Fruit fly (Drosophila melanogaster) whole organism, adult: ENCODE measurements around the gene bun.

Experiments used
- CG11617 ChIP-seq: fragments of 200-800 bp; sonication (Bioruptor generic); optimal IDR thresholded peaks from 2 replicates; lab custom pipeline; 2017; ENCODE audit warnings: mild to moderate bottlenecking, missing biosample characterization, missing genetic modification reagents, missing genetic modification characterization
- CG12768 ChIP-seq: fragments of 200-800 bp; sonication (Bioruptor generic); optimal IDR thresholded peaks from 2 replicates; lab custom pipeline; 2017; ENCODE audit warnings: missing biosample characterization, missing genetic modification characterization, mild to moderate bottlenecking, moderate library complexity, missing genetic modification reagents
- CG14711 ChIP-seq: fragments of 200-800 bp; sonication (Bioruptor generic); optimal IDR thresholded peaks from 2 replicates; lab custom pipeline; 2018; ENCODE audit warnings: missing biosample characterization, mild to moderate bottlenecking, missing genetic modification characterization, moderate library complexity
- CG1620 ChIP-seq: fragments of 200-800 bp; sonication (Bioruptor generic); optimal IDR thresholded peaks from 2 replicates; lab custom pipeline; 2016; ENCODE audit warnings: missing biosample characterization, missing genetic modification characterization
- CG33017 ChIP-seq: fragments of 200-800 bp; sonication (Bioruptor generic); optimal IDR thresholded peaks from 2 replicates; lab custom pipeline; 2018; ENCODE audit warnings: missing biosample characterization, mild to moderate bottlenecking, missing genetic modification characterization, moderate library complexity
- CG5204 ChIP-seq: fragments of 200-800 bp; sonication (Bioruptor generic); optimal IDR thresholded peaks from 2 replicates; lab custom pipeline; 2016; ENCODE audit warnings: missing biosample characterization, missing genetic modification characterization
- CG7045 ChIP-seq: fragments of 200-800 bp; sonication (Bioruptor generic); optimal IDR thresholded peaks from 2 replicates; lab custom pipeline; 2017; ENCODE audit warnings: missing biosample characterization, mild to moderate bottlenecking, missing genetic modification characterization
- CG7101 ChIP-seq: fragments of 200-800 bp; sonication (Bioruptor generic); optimal IDR thresholded peaks from 2 replicates; lab custom pipeline; 2018; ENCODE audit warnings: missing biosample characterization, mild to moderate bottlenecking, missing genetic modification characterization, moderate library complexity
- Clk ChIP-seq: fragments of 200-800 bp; sonication (Bioruptor generic); optimal IDR thresholded peaks from 2 replicates; lab custom pipeline; 2017; ENCODE audit warnings: missing biosample characterization, missing genetic modification characterization
- Crg-1 ChIP-seq: fragments of 200-800 bp; sonication (Bioruptor generic); optimal IDR thresholded peaks from 2 replicates; lab custom pipeline; 2016; ENCODE audit warnings: missing biosample characterization, missing genetic modification characterization
- Hr96 ChIP-seq: fragments of 200-800 bp; sonication (Bioruptor generic); optimal IDR thresholded peaks from 2 replicates; lab custom pipeline; 2016; ENCODE audit warnings: missing biosample characterization, missing genetic modification characterization
- Mnt ChIP-seq: fragments of 200-800 bp; sonication (Bioruptor generic); optimal IDR thresholded peaks from 2 replicates; lab custom pipeline; 2016; ENCODE audit warnings: missing biosample characterization, mild to moderate bottlenecking, missing genetic modification characterization
- bab1 ChIP-seq: fragments of 200-800 bp; sonication (Bioruptor generic); optimal IDR thresholded peaks from 3 replicates; lab custom pipeline; 2019; ENCODE audit warnings: missing biosample characterization, mild to moderate bottlenecking, missing genetic modification characterization, moderate library complexity
- cic ChIP-seq: fragments of 200-800 bp; sonication (Bioruptor generic); optimal IDR thresholded peaks from 2 replicates; lab custom pipeline; 2017; ENCODE audit warnings: missing biosample characterization, mild to moderate bottlenecking, missing genetic modification characterization, moderate library complexity
- cnc ChIP-seq, 2 experiments: fragments of >200 bp; optimal IDR thresholded peaks; 2 replicates each; lab custom pipeline; 2017
- kay ChIP-seq: fragments of 200-800 bp; sonication (Bioruptor generic); peaks from one replicate; lab custom pipeline; 2016; ENCODE audit warnings: missing biosample characterization, missing genetic modification characterization, borderline replicate concordance
- ovo ChIP-seq: fragments of 200-800 bp; sonication (Bioruptor generic); optimal IDR thresholded peaks from 2 replicates; lab custom pipeline; 2016; ENCODE audit warnings: missing biosample characterization, missing genetic modification characterization
- pad ChIP-seq: fragments of 200-800 bp; sonication (Bioruptor generic); optimal IDR thresholded peaks from 3 replicates; lab custom pipeline; 2017; ENCODE audit warnings: missing biosample characterization, missing genetic modification characterization, mild to moderate bottlenecking, moderate library complexity, missing genetic modification reagents
- tj ChIP-seq: fragments of 200-800 bp; sonication (Bioruptor generic); optimal IDR thresholded peaks from 3 replicates; lab custom pipeline; 2017; ENCODE audit warnings: missing biosample characterization, mild to moderate bottlenecking, missing genetic modification characterization, moderate library complexity
- toe ChIP-seq: fragments of 200-800 bp; sonication (Bioruptor generic); optimal IDR thresholded peaks from 2 replicates; lab custom pipeline; 2016; ENCODE audit warnings: missing biosample characterization, missing genetic modification characterization

Gene bun

DNA sequence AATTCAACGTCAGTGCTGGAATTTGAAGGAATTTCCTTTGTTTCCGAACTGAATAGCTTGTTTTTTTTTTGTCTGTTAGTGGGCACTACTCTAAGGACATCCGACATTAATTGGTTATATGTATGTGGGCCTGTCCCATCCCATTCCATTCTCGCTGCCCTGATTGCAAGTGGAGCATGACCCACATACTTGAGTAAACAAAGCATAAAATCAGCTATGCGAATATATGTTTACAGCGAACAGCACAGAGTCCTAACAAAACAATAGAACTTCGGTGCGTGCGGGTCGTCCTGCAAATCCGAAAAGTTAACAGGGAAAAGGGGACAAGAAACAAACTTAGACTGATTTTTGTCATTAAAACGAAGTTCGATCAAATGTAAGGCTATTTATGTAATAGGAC is 40.7 kb downstream of the bun start:
- no peak for TF ChIP-seq CG5204 (GFP tag; lab: Kevin White, UChicago)
- TF ChIP-seq bab1 (GFP tag; lab: Kevin White, UChicago): no peak
- TF ChIP-seq Hr96 (GFP tag; lab: Kevin White, UChicago): no peak
- TF ChIP-seq cnc (optimal IDR thresholded peaks at IDR 0.05; lab: Kevin White, UChicago): no peak
- TF ChIP-seq kay: no peak
- TF ChIP-seq CG11617: no peak
- TF ChIP-seq CG14711 (tag; lab: Kevin White, UChicago): no peak
- TF ChIP-seq CG12768: no peak
- TF ChIP-seq CG7045 (GFP tag; lab: Kevin White, UChicago): no peak
- no peak for TF ChIP-seq ovo (GFP tag; lab: Kevin White, UChicago)

- TF ChIP-seq toe (GFP tag; lab: Kevin White, UChicago) (no peak), Crg-1 (GFP tag; lab: Kevin White, UChicago) (no peak), Hr96 (GFP tag; lab: Kevin White, UChicago) (no peak), kay (peak; percentile 66)
These were observed 41.4 kb downstream of the bun start for dm6 chr2L:12504886-12505450.

- TF ChIP-seq CG7045 (GFP tag; lab: Kevin White, UChicago) (no peak), tj (GFP tag; lab: Kevin White, UChicago) (peak; percentile 44), kay (peak; percentile 44)
These were observed 42.2 kb downstream of the bun start for dm6 chr2L:12504006-12504885.

- TF ChIP-seq tj (GFP tag; lab: Kevin White, UChicago): no peak
- no peak for TF ChIP-seq cnc (optimal IDR thresholded peaks at IDR 0.05; lab: Kevin White, UChicago)
- TF ChIP-seq Crg-1 (GFP tag; lab: Kevin White, UChicago): no peak
- no peak for TF ChIP-seq toe (GFP tag; lab: Kevin White, UChicago)
- no peak for TF ChIP-seq CG11617
- TF ChIP-seq CG5204 (GFP tag; lab: Kevin White, UChicago): no peak
- TF ChIP-seq kay: no peak
- no peak for TF ChIP-seq Hr96 (GFP tag; lab: Kevin White, UChicago)
- no peak for TF ChIP-seq CG1620 (GFP tag; lab: Kevin White, UChicago)
- no peak for TF ChIP-seq CG33017
These were observed 43.5 kb downstream of the bun start for dm6 chr2L:12502839-12503439.

- no peak for TF ChIP-seq CG1620 (GFP tag; lab: Kevin White, UChicago)
- no peak for TF ChIP-seq CG33017
- TF ChIP-seq CG14711 (tag; lab: Kevin White, UChicago): no peak
- TF ChIP-seq Hr96 (GFP tag; lab: Kevin White, UChicago): no peak
- TF ChIP-seq pad (GFP tag; lab: Kevin White, UChicago): no peak
- no peak for TF ChIP-seq CG7045 (GFP tag; lab: Kevin White, UChicago)
- TF ChIP-seq cnc (optimal IDR thresholded peaks at IDR 0.05; lab: Kevin White, UChicago): no peak
- no peak for TF ChIP-seq CG12768
- TF ChIP-seq Clk: no peak
- TF ChIP-seq ovo (GFP tag; lab: Kevin White, UChicago): no peak
- no peak for TF ChIP-seq CG7101 (tag; lab: Kevin White, UChicago)
- TF ChIP-seq Mnt (GFP tag; lab: Kevin White, UChicago): no peak
- TF ChIP-seq toe (GFP tag; lab: Kevin White, UChicago): no peak
- no peak for TF ChIP-seq cic (GFP tag; lab: Kevin White, UChicago)
- TF ChIP-seq tj (GFP tag; lab: Kevin White, UChicago): no peak
- no peak for TF ChIP-seq bab1 (GFP tag; lab: Kevin White, UChicago)
- TF ChIP-seq Crg-1 (GFP tag; lab: Kevin White, UChicago): no peak
- TF ChIP-seq CG5204 (GFP tag; lab: Kevin White, UChicago): no peak
These were observed 46.0 kb downstream of the bun start for dm6 chr2L:12500405-12500804.

dm6 chr2L:12499189-12499588 is 47.2 kb downstream of the bun start:
- no peak for TF ChIP-seq bab1 (GFP tag; lab: Kevin White, UChicago)
- TF ChIP-seq ovo (GFP tag; lab: Kevin White, UChicago): no peak
- TF ChIP-seq CG11617: no peak
- no peak for TF ChIP-seq Crg-1 (GFP tag; lab: Kevin White, UChicago)
- no peak for TF ChIP-seq Mnt (GFP tag; lab: Kevin White, UChicago)
- no peak for TF ChIP-seq pad (GFP tag; lab: Kevin White, UChicago)
- no peak for TF ChIP-seq CG12768
- TF ChIP-seq CG5204 (GFP tag; lab: Kevin White, UChicago): no peak
- no peak for TF ChIP-seq CG7101 (tag; lab: Kevin White, UChicago)
- no peak for TF ChIP-seq CG33017
